Worm (Caenorhabditis elegans): Measurements from ENCODE around the gene Y59H11AM.1.
A peak's percentile ranks its signal among the peaks of the same experiment; 100 is the strongest.

Gene Y59H11AM.1

ce11 chrIV:8597504-8597903 lies 26.3 kb downstream of the Y59H11AM.1 start:
- TF ChIP-seq dmd-8 (GFP tag; IDR thresholded peaks at IDR 0.05) (no peak), ceh-20 (GFP tag; IDR thresholded peaks at IDR 0.05) (no peak), ceh-28 (tag; optimal IDR thresholded peaks at IDR 0.05) (no peak), unc-62 (GFP tag; optimal IDR thresholded peaks at IDR 0.05 in 1 of 2) (peak in 1 of 2 experiments; percentile 28), unc-62 (tag; optimal IDR thresholded peaks at IDR 0.05) (no peak), dmd-9 (GFP tag; IDR thresholded peaks at IDR 0.05) (no peak), ZK337.2 (GFP tag; IDR thresholded peaks at IDR 0.05) (no peak), dmd-6 (GFP tag; IDR thresholded peaks at IDR 0.05) (no peak), nhr-6 (tag; optimal IDR thresholded peaks at IDR 0.05) (no peak), snpc-4 (tag; optimal IDR thresholded peaks at IDR 0.05) (no peak), lsy-2 (tag; optimal IDR thresholded peaks at IDR 0.05) (peak in 1 of 2 experiments; percentile 12), zfp-2 (tag; optimal IDR thresholded peaks at IDR 0.05) (no peak), rbr-2 (tag; optimal IDR thresholded peaks at IDR 0.05) (peak; percentile 7), hmg-1.1 (GFP tag; IDR thresholded peaks at IDR 0.05) (peak; percentile 45; the same call in 1 of the 2 replicates), duxl-1 (tag; optimal IDR thresholded peaks at IDR 0.05; ENCODE audit: poor library complexity) (peak; percentile 91)

ce11 chrIV:8600712-8601330 lies 29.6 kb downstream of the Y59H11AM.1 start, which contains the start of gene Y59H11AR.4:
TSS of gene Y59H11AR.4 (minus strand) at chrIV:8600762.
- TF ChIP-seq mxl-3 (GFP tag; optimal IDR thresholded peaks at IDR 0.05) (no peak), aha-1 (tag) (no peak), dve-1 (tag; optimal IDR thresholded peaks at IDR 0.05; ENCODE audit: insufficient read depth) (no peak), zip-2 (tag; optimal IDR thresholded peaks at IDR 0.05) (no peak), nhr-25 (tag; optimal IDR thresholded peaks at IDR 0.05; ENCODE audit: borderline replicate concordance, insufficient read depth) (no peak), zag-1 (tag; optimal IDR thresholded peaks at IDR 0.05) (no peak), nhr-28 (tag; optimal IDR thresholded peaks at IDR 0.05) (peak; percentile 70), unc-62 (GFP tag; optimal IDR thresholded peaks at IDR 0.05 in 1 of 2) (peak in 1 of 2 experiments; percentile 15), unc-62 (tag; optimal IDR thresholded peaks at IDR 0.05) (no peak), unc-39 (tag; optimal IDR thresholded peaks at IDR 0.05) (no peak), hlh-30 (tag; optimal IDR thresholded peaks at IDR 0.05; ENCODE audit: insufficient read depth) (peak; percentile 2), Y48G9A.11 (GFP tag; IDR thresholded peaks at IDR 0.05) (no peak), mep-1 (tag; optimal IDR thresholded peaks at IDR 0.05) (no peak), daf-19 (GFP tag; conservative IDR thresholded peaks at IDR 0.05) (no peak), tag-97 (GFP tag; IDR thresholded peaks at IDR 0.05) (no peak), skn-1 (tag; optimal IDR thresholded peaks at IDR 0.05) (no peak), lim-7 (GFP tag; IDR thresholded peaks at IDR 0.05) (no peak), lsy-2 (tag; optimal IDR thresholded peaks at IDR 0.05) (no peak), spr-1 (tag; optimal IDR thresholded peaks at IDR 0.05) (no peak), pqm-1 (tag; optimal IDR thresholded peaks at IDR 0.05) (no peak), F26F4.8 (GFP tag; conservative IDR thresholded peaks at IDR 0.05) (no peak), ama-1 (optimal IDR thresholded peaks at IDR 0.05) (no peak)

ce11 chrIV:8602877-8603276 lies 31.6 kb downstream of the Y59H11AM.1 start, which contains the start of gene Y59H11AR.10:
TSS of gene Y59H11AR.10 (plus strand) at chrIV:8603177.
- no peak for TF ChIP-seq zip-2 (tag; optimal IDR thresholded peaks at IDR 0.05)
- TF ChIP-seq ceh-32 (tag; optimal IDR thresholded peaks at IDR 0.05; ENCODE audit: poor library complexity), result no peak
- no peak for TF ChIP-seq pqm-1 (tag; optimal IDR thresholded peaks at IDR 0.05)
- TF ChIP-seq lin-1 (GFP tag; IDR thresholded peaks at IDR 0.05), result no peak

ce11 chrIV:8605217-8605616 lies 34.0 kb downstream of the Y59H11AM.1 start:
- no peak for TF ChIP-seq lin-39 (tag; optimal IDR thresholded peaks at IDR 0.05)
- no peak for TF ChIP-seq D1046.2 (GFP tag; IDR thresholded peaks at IDR 0.05)
- no peak for TF ChIP-seq duxl-1 (tag; optimal IDR thresholded peaks at IDR 0.05; ENCODE audit: poor library complexity)
- no peak for TF ChIP-seq php-3 (GFP tag; IDR thresholded peaks at IDR 0.05)
- no peak for TF ChIP-seq mxl-3 (GFP tag; optimal IDR thresholded peaks at IDR 0.05)
- TF ChIP-seq madf-5 (GFP tag; IDR thresholded peaks at IDR 0.05), result no peak
- TF ChIP-seq snpc-1.2 (GFP tag; IDR thresholded peaks at IDR 0.05), result no peak
- TF ChIP-seq ceh-20 (GFP tag; IDR thresholded peaks at IDR 0.05), result no peak
- TF ChIP-seq fos-1 (tag; optimal IDR thresholded peaks at IDR 0.05), result no peak
- TF ChIP-seq aly-2 (tag; optimal IDR thresholded peaks at IDR 0.05), result no peak
- TF ChIP-seq F26F4.8 (GFP tag; conservative IDR thresholded peaks at IDR 0.05), result no peak
- no peak for TF ChIP-seq hlh-30 (tag; optimal IDR thresholded peaks at IDR 0.05; ENCODE audit: insufficient read depth)
- no peak for TF ChIP-seq ztf-11 (tag; optimal IDR thresholded peaks at IDR 0.05)
- no peak for TF ChIP-seq zag-1 (tag; optimal IDR thresholded peaks at IDR 0.05)
- TF ChIP-seq daf-16 (GFP tag; optimal IDR thresholded peaks at IDR 0.05), result peak in 1 of 2 experiments; percentile 48
- no peak for TF ChIP-seq daf-16 (tag; optimal IDR thresholded peaks at IDR 0.05)
- no peak for TF ChIP-seq lin-15B (tag; optimal IDR thresholded peaks at IDR 0.05)

Measured in whole organism, L4 larva.